Fruit fly (Drosophila melanogaster) whole organism, prepupa: Measurements from ENCODE around the gene CG13999.

Experiments
- CG10631 ChIP-seq: fragments of 200-800 bp; sonication (Bioruptor generic); optimal IDR thresholded peaks from 2 replicates; lab custom pipeline; 2016; ENCODE audit warnings: missing biosample characterization, missing genetic modification characterization
- CG11294 ChIP-seq: fragments of 200-800 bp; sonication (Bioruptor generic); IDR thresholded peaks from 2 replicates; pipeline ENCODE4 v1.3.6; 2022; ENCODE audit warnings: missing biosample characterization, missing genetic modification characterization
- CG11762 ChIP-seq: fragments of 200-800 bp; sonication (Bioruptor generic); optimal IDR thresholded peaks from 3 replicates; lab custom pipeline; 2016; ENCODE audit warnings: missing biosample characterization, missing genetic modification characterization; ENCODE audit not compliant: insufficient read depth
- CG11902 ChIP-seq: fragments of 200-800 bp; sonication (Bioruptor generic); optimal IDR thresholded peaks from 3 replicates; lab custom pipeline; 2016; ENCODE audit warnings: missing biosample characterization, missing genetic modification characterization
- CG15336 ChIP-seq: fragments of 200-800 bp; sonication (Bioruptor generic); IDR thresholded peaks from 2 replicates; pipeline ENCODE4 v1.3.6; 2022; ENCODE audit warnings: missing biosample characterization, missing genetic modification characterization
- CG32006 ChIP-seq: fragments of 200-800 bp; sonication (Bioruptor generic); optimal IDR thresholded peaks from 3 replicates; lab custom pipeline; 2017; ENCODE audit warnings: missing biosample characterization, mild to moderate bottlenecking, missing genetic modification characterization
- CG34406 ChIP-seq: fragments of 200-800 bp; sonication (Bioruptor generic); optimal IDR thresholded peaks from 3 replicates; lab custom pipeline; 2016; ENCODE audit warnings: missing biosample characterization, missing genetic modification characterization
- CG3919 ChIP-seq: fragments of 200-800 bp; sonication (Bioruptor generic); optimal IDR thresholded peaks from 3 replicates; lab custom pipeline; 2016; ENCODE audit warnings: missing biosample characterization, missing genetic modification characterization
- CG4318 ChIP-seq: fragments of 200-800 bp; sonication (Bioruptor generic); optimal IDR thresholded peaks from 3 replicates; lab custom pipeline; 2017; ENCODE audit warnings: missing biosample characterization, mild to moderate bottlenecking, missing genetic modification characterization
- CG6163 ChIP-seq: fragments of 200-800 bp; sonication (Bioruptor generic); IDR thresholded peaks from 3 replicates; pipeline ENCODE4 v1.3.6; 2022; ENCODE audit warnings: missing biosample characterization, missing genetic modification characterization
- CG6808 ChIP-seq: fragments of 200-800 bp; sonication (Bioruptor generic); optimal IDR thresholded peaks from 3 replicates; lab custom pipeline; 2017; ENCODE audit warnings: missing biosample characterization, missing genetic modification characterization, mild to moderate bottlenecking, moderate library complexity, missing genetic modification reagents
- CG6854 ChIP-seq: fragments of 200-800 bp; sonication (Bioruptor generic); optimal IDR thresholded peaks from 2 replicates; lab custom pipeline; 2017; ENCODE audit warnings: missing biosample characterization, mild to moderate bottlenecking, missing genetic modification characterization
- CG7368 ChIP-seq: fragments of 200-800 bp; sonication (Bioruptor generic); optimal IDR thresholded peaks from 3 replicates; lab custom pipeline; 2016; ENCODE audit warnings: missing biosample characterization, missing genetic modification characterization
- CG8119 ChIP-seq: fragments of 200-800 bp; sonication (Bioruptor generic); IDR thresholded peaks from 3 replicates; pipeline ENCODE4 v1.3.6; 2022; ENCODE audit warnings: missing biosample characterization, missing genetic modification characterization
- CG8632 ChIP-seq: fragments of 200-800 bp; sonication (Bioruptor generic); optimal IDR thresholded peaks from 3 replicates; lab custom pipeline; 2016; ENCODE audit warnings: missing biosample characterization, missing genetic modification characterization
- Eip75B ChIP-seq: fragments of 200-800 bp; sonication (Bioruptor generic); optimal IDR thresholded peaks from 3 replicates; lab custom pipeline; 2016; ENCODE audit warnings: missing biosample characterization, missing genetic modification characterization
- Eip78C ChIP-seq: fragments of 200-800 bp; sonication (Bioruptor generic); peaks from one replicate; lab custom pipeline; 2016; ENCODE audit warnings: missing biosample characterization, missing genetic modification characterization
- Ets21C ChIP-seq: fragments of 200-800 bp; sonication (Bioruptor generic); optimal IDR thresholded peaks from 3 replicates; lab custom pipeline; 2016; ENCODE audit warnings: missing biosample characterization, missing genetic modification characterization
- Ets96B ChIP-seq: fragments of 200-800 bp; optimal IDR thresholded peaks from 2 replicates; lab custom pipeline; 2019; ENCODE audit warnings: missing biosample characterization, mild to moderate bottlenecking, missing genetic modification characterization, moderate library complexity
- Gug ChIP-seq: fragments of 200-800 bp; sonication (Bioruptor generic); IDR thresholded peaks from 2 replicates; pipeline ENCODE4 v1.3.6; 2022; ENCODE audit warnings: missing biosample characterization, missing genetic modification characterization
- Hr39 ChIP-seq: fragments of 200-800 bp; sonication (Bioruptor generic); optimal IDR thresholded peaks from 2 replicates; lab custom pipeline; 2016; ENCODE audit warnings: missing biosample characterization, missing genetic modification characterization
- Hr4 ChIP-seq: fragments of 200-800 bp; sonication (Bioruptor generic); optimal IDR thresholded peaks from 3 replicates; lab custom pipeline; 2016; ENCODE audit warnings: missing biosample characterization, missing genetic modification characterization
- Lpt ChIP-seq: fragments of 200-800 bp; sonication (Bioruptor generic); optimal IDR thresholded peaks from 3 replicates; lab custom pipeline; 2016; ENCODE audit warnings: missing biosample characterization, missing genetic modification characterization
- Met ChIP-seq: fragments of 200-800 bp; sonication (Bioruptor generic); optimal IDR thresholded peaks from 3 replicates; lab custom pipeline; 2016; ENCODE audit warnings: missing biosample characterization, missing genetic modification characterization
- OdsH ChIP-seq: fragments of 200-800 bp; sonication (Bioruptor generic); optimal IDR thresholded peaks from 3 replicates; lab custom pipeline; 2016; ENCODE audit warnings: missing biosample characterization, missing genetic modification characterization
- Sox102F ChIP-seq: fragments of 200-800 bp; sonication (Bioruptor generic); optimal IDR thresholded peaks from 2 replicates; lab custom pipeline; 2016; ENCODE audit warnings: missing biosample characterization, mild to moderate bottlenecking, missing genetic modification characterization
- Sox14 ChIP-seq: fragments of 200-800 bp; sonication (Bioruptor generic); optimal IDR thresholded peaks from 3 replicates; lab custom pipeline; 2016; ENCODE audit warnings: missing biosample characterization, missing genetic modification characterization
- Sox15 ChIP-seq: fragments of 200-800 bp; sonication (Bioruptor generic); optimal IDR thresholded peaks from 3 replicates; lab custom pipeline; 2016; ENCODE audit warnings: missing biosample characterization, missing genetic modification characterization
- achi ChIP-seq: fragments of 200-800 bp; sonication (Bioruptor generic); optimal IDR thresholded peaks from 3 replicates; lab custom pipeline; 2016; ENCODE audit warnings: missing biosample characterization, missing genetic modification characterization
- eg ChIP-seq: fragments of 200-800 bp; sonication (Bioruptor generic); IDR thresholded peaks from 3 replicates; pipeline ENCODE4 v1.3.6; 2022; ENCODE audit warnings: missing biosample characterization, missing genetic modification characterization
- esn ChIP-seq: fragments of 200-800 bp; sonication (Bioruptor generic); optimal IDR thresholded peaks from 2 replicates; lab custom pipeline; 2016; ENCODE audit warnings: missing biosample characterization, mild to moderate bottlenecking, missing genetic modification characterization, moderate library complexity
- fd59A ChIP-seq: fragments of 200-800 bp; sonication (Bioruptor generic); optimal IDR thresholded peaks from 2 replicates; lab custom pipeline; 2017; ENCODE audit warnings: missing biosample characterization, mild to moderate bottlenecking, missing genetic modification characterization, missing genetic modification reagents
- fd85E ChIP-seq: fragments of 200-800 bp; sonication (Bioruptor generic); optimal IDR thresholded peaks from 3 replicates; lab custom pipeline; 2016; ENCODE audit warnings: missing biosample characterization, missing genetic modification characterization
- net ChIP-seq: fragments of 200-800 bp; sonication (Bioruptor generic); optimal IDR thresholded peaks from 3 replicates; lab custom pipeline; 2016; ENCODE audit warnings: missing biosample characterization, missing genetic modification characterization
- pdm3 ChIP-seq: fragments of 200-800 bp; sonication (Bioruptor generic); optimal IDR thresholded peaks from 3 replicates; lab custom pipeline; 2016; ENCODE audit warnings: missing biosample characterization, missing genetic modification characterization
- spab ChIP-seq: fragments of 200-800 bp; sonication (Bioruptor generic); optimal IDR thresholded peaks from 2 replicates; lab custom pipeline; 2017; ENCODE audit warnings: missing biosample characterization, mild to moderate bottlenecking, missing genetic modification characterization, missing genetic modification reagents
- ss ChIP-seq, 2 experiments: fragments of 200-800 bp; sonication (Bioruptor generic); optimal IDR thresholded peaks; 2 replicates in 1 of 2; 3 replicates in 1 of 2; lab custom pipeline; 2017 to 2018; ENCODE audit warnings: mild to moderate bottlenecking in 2 of 2, missing biosample characterization in 2 of 2, missing genetic modification characterization in 2 of 2, moderate library complexity in 1 of 2
- svp ChIP-seq: fragments of 200-800 bp; sonication (Bioruptor generic); peaks from one replicate; lab custom pipeline; 2016; ENCODE audit warnings: missing biosample characterization, missing genetic modification characterization
- vri ChIP-seq: fragments of 200-800 bp; sonication (Bioruptor generic); optimal IDR thresholded peaks from 3 replicates; lab custom pipeline; 2016; ENCODE audit warnings: missing biosample characterization, mild to moderate bottlenecking, missing genetic modification characterization

The CG13999 gene

DNA sequence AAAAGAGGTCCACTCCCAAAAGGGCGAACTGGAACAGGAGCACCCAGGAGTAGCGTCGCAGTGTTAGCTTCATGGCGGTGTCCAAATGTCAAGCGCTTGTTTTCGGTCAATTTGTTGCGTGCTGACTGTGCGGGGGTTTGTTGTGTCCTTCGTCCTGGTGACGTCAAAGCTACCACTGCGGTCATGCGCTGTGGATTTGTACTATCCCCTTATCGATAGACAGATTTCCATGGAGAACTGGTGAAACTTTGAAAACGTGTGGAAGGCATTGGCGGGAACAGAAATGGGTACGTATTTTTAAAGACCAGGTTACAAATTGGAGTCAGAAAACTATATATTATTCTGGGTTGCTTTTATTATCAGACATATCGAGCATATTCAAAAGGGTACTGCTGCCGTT lies at the start of gene CG13999:
Gene CG13999, minus strand, starts transcription at position 314 of the 400 bp plus-strand sequence.
- TF ChIP-seq CG15336 (GFP tag; lab: Robert Waterston, UW) (no peak), CG11902 (no peak), CG11294 (GFP tag; lab: Robert Waterston, UW) (no peak), achi (no peak)

DNA sequence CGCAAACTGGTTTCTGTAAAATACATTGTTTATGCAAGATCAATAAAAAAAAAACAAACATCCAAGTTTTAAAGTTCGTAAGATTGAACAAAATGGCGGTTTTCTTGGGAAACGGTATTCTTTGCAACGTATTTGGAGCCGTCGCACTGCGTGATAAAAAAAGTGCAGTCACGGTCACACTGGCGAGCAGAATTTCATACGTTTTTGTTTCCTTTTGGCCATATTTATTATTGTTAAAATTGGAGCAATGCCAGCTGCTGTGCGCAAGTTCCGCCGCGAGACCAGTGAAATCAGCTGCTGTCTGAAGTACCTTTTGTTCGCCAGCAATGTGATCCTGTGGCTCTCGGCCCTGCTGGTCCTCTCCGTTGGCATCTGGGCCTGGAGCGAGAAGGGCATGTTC lies 43.8 kb upstream of the CG13999 start, which contains the start of gene Tsp26A:
Gene Tsp26A, plus strand, starts transcription at position 164 of the 400 bp plus-strand sequence.
- TF ChIP-seq CG3919 (no peak), CG7368 (no peak), Eip75B (GFP tag; lab: Kevin White, UChicago) (no peak), Eip78C (GFP tag; lab: Kevin White, UChicago) (peak; percentile 41), Hr4 (no peak), CG4318 (no peak), Ets21C (GFP tag; lab: Kevin White, UChicago) (no peak), CG11762 (GFP tag; lab: Kevin White, UChicago) (no peak), Sox15 (GFP tag; lab: Kevin White, UChicago) (no peak), esn (GFP tag; lab: Kevin White, UChicago) (peak; percentile 9), Gug (GFP tag; lab: Robert Waterston, UW) (no peak), Ets96B (tag; lab: Kevin White, UChicago) (no peak)

DNA sequence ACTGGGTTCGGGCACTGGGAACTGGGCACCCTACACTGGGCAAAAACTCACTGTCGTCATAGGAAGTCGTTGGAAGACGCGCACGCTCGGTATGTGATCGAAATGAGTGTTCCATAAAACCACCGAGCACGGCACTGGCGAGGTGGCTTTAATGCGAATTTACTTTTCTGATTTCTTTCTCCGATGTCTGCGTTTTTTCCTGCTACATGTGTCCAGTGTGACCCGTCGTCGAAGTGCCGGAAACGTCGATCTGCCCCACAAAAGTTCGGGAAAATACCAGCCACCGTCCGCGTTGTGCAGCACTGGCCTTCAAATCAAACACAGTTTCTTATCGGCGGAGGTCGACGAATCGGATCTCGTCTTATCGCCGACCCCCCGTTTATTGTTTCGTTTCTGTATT lies 43.0 kb upstream of the CG13999 start, which contains the start of gene Kdm5:
Gene Kdm5, minus strand, starts transcription at position 255 of the 400 bp plus-strand sequence.
- TF ChIP-seq fd85E (GFP tag; lab: Kevin White, UChicago) (no peak), Eip78C (GFP tag; lab: Kevin White, UChicago) (peak; percentile 43), Sox14 (GFP tag; lab: Kevin White, UChicago) (peak; percentile 41), OdsH (no peak), Lpt (GFP tag; lab: Kevin White, UChicago) (no peak), Eip75B (GFP tag; lab: Kevin White, UChicago) (peak; percentile 17), CG11902 (no peak), CG34406 (GFP tag; lab: Kevin White, UChicago) (no peak), CG11762 (GFP tag; lab: Kevin White, UChicago) (no peak), pdm3 (GFP tag; lab: Kevin White, UChicago) (no peak), CG6163 (GFP tag; lab: Robert Waterston, UW) (0 out of 3 replicates have a peak, but pooled peaks have one; percentile 16), CG8632 (GFP tag; lab: Kevin White, UChicago) (no peak), Hr39 (GFP tag; lab: Kevin White, UChicago) (no peak), CG11294 (GFP tag; lab: Robert Waterston, UW) (no peak), CG6854 (GFP tag; lab: Kevin White, UChicago) (peak; percentile 20), ss (GFP tag; optimal IDR thresholded peaks at IDR 0.05; lab: Kevin White, UChicago) (peak in 1 of 2 experiments; percentile 7), fd59A (GFP tag; lab: Kevin White, UChicago) (no peak), vri (peak; percentile 28), Hr4 (no peak), esn (GFP tag; lab: Kevin White, UChicago) (peak; percentile 23), CG8119 (GFP tag; lab: Robert Waterston, UW) (0 out of 3 replicates have a peak, but pooled peaks have one; percentile 26), CG32006 (GFP tag; lab: Kevin White, UChicago) (no peak), Ets96B (tag; lab: Kevin White, UChicago) (no peak), svp (GFP tag; lab: Kevin White, UChicago) (peak; percentile 96), Ets21C (GFP tag; lab: Kevin White, UChicago) (no peak), Met (peak; percentile 17), CG15336 (GFP tag; lab: Robert Waterston, UW) (peak; percentile 45; the same call in 1 of the 2 replicates), Sox102F (no peak), eg (peak; percentile 41; the same call in 1 of the 3 replicates), CG6808 (GFP tag; lab: Kevin White, UChicago) (no peak)
- TF ChIP-seq, all 60 proteins: peak for 13

- TF ChIP-seq net: no peak
- TF ChIP-seq CG11762 (GFP tag; lab: Kevin White, UChicago): no peak
- TF ChIP-seq spab: no peak
- no peak for TF ChIP-seq Sox102F
- TF ChIP-seq Ets96B (tag; lab: Kevin White, UChicago): no peak
- TF ChIP-seq Met: no peak
- TF ChIP-seq CG10631 (GFP tag; lab: Kevin White, UChicago): no peak
- TF ChIP-seq CG15336 (GFP tag; lab: Robert Waterston, UW): peak; percentile 11; the same call in 1 of the 2 replicates
Observed at dm6 chr2L:5998383-5998782, 42.1 kb upstream of the CG13999 start.
